Fruit fly (Drosophila melanogaster) whole organism, embryonic: ENCODE results near the gene CG14966.
A peak's percentile ranks its signal among the peaks of the same experiment; 100 is the strongest.

Experiments
- Ada2b ChIP-seq: fragments of 200-800 bp; sonication (Bioruptor generic); IDR thresholded peaks from 2 replicates; pipeline ENCODE4 v1.3.6; 2022; ENCODE audit warnings: missing biosample characterization, missing genetic modification characterization
- Bdp1 ChIP-seq: fragments of 200-800 bp; sonication (Bioruptor generic); optimal IDR thresholded peaks from 3 replicates; lab custom pipeline; 2016; ENCODE audit warnings: missing biosample characterization, missing genetic modification characterization
- CG10147 ChIP-seq: fragments of 200-800 bp; sonication (Bioruptor generic); optimal IDR thresholded peaks from 2 replicates; lab custom pipeline; 2019; ENCODE audit warnings: missing biosample characterization, mild to moderate bottlenecking, missing genetic modification characterization, moderate library complexity
- CG10565 ChIP-seq: fragments of 200-800 bp; sonication (Bioruptor generic); optimal IDR thresholded peaks from 3 replicates; lab custom pipeline; 2016; ENCODE audit warnings: missing biosample characterization, mild to moderate bottlenecking, missing genetic modification characterization
- CG12155 ChIP-seq: fragments of 200-800 bp; sonication (Bioruptor generic); optimal IDR thresholded peaks from 3 replicates; lab custom pipeline; 2016; ENCODE audit warnings: missing biosample characterization, missing genetic modification characterization
- CG12236 ChIP-seq: fragments of 200-800 bp; sonication (Bioruptor generic); optimal IDR thresholded peaks from 2 replicates; lab custom pipeline; 2016; ENCODE audit warnings: missing biosample characterization, missing genetic modification characterization
- CG15011 ChIP-seq: fragments of 200-800 bp; sonication (Bioruptor generic); optimal IDR thresholded peaks from 3 replicates; lab custom pipeline; 2018; ENCODE audit warnings: missing biosample characterization, mild to moderate bottlenecking, missing genetic modification characterization
- CG15601 ChIP-seq: fragments of 200-800 bp; sonication (Bioruptor generic); optimal IDR thresholded peaks from 3 replicates; lab custom pipeline; 2019; ENCODE audit warnings: missing biosample characterization, mild to moderate bottlenecking, missing genetic modification characterization, moderate library complexity
- CG1602 ChIP-seq: fragments of 200-800 bp; sonication (Bioruptor generic); optimal IDR thresholded peaks from 3 replicates; lab custom pipeline; 2016; ENCODE audit warnings: missing biosample characterization, missing genetic modification characterization
- CG17829 ChIP-seq: fragments of 200-800 bp; optimal IDR thresholded peaks from 2 replicates; lab custom pipeline; 2019; ENCODE audit warnings: missing biosample characterization, mild to moderate bottlenecking, missing genetic modification characterization, moderate library complexity
- CG18476 ChIP-seq: fragments of 200-800 bp; sonication (Bioruptor generic); optimal IDR thresholded peaks from 2 replicates; lab custom pipeline; 2016; ENCODE audit warnings: missing biosample characterization, mild to moderate bottlenecking, missing genetic modification characterization
- CG2199 ChIP-seq: fragments of 200-800 bp; sonication (Bioruptor generic); IDR thresholded peaks from 3 replicates; pipeline ENCODE4 v1.3.6; 2022; ENCODE audit warnings: missing biosample characterization, missing genetic modification characterization
- CG3281 ChIP-seq: fragments of 200-800 bp; sonication (Bioruptor generic); optimal IDR thresholded peaks from 3 replicates; lab custom pipeline; 2017; ENCODE audit warnings: missing biosample characterization, mild to moderate bottlenecking, missing genetic modification characterization
- CG34224 ChIP-seq: fragments of 200-800 bp; sonication (Bioruptor generic); IDR thresholded peaks from 3 replicates; pipeline ENCODE4 v1.3.6; 2022; ENCODE audit warnings: missing biosample characterization, missing genetic modification characterization; ENCODE audit not compliant: partially characterized antibody
- CG5953 ChIP-seq: fragments of 200-800 bp; sonication (Bioruptor generic); IDR thresholded peaks from 2 replicates; pipeline ENCODE4 v1.3.6; 2022; ENCODE audit warnings: missing biosample characterization, missing genetic modification characterization
- CG6254 ChIP-seq: fragments of 200-800 bp; sonication (Bioruptor generic); optimal IDR thresholded peaks from 3 replicates; lab custom pipeline; 2017; ENCODE audit warnings: mild to moderate bottlenecking, missing biosample characterization, missing genetic modification reagents, missing genetic modification characterization
- CG6854 ChIP-seq: fragments of 200-800 bp; sonication (Bioruptor generic); optimal IDR thresholded peaks from 3 replicates; lab custom pipeline; 2017; ENCODE audit warnings: missing biosample characterization, mild to moderate bottlenecking, missing genetic modification characterization
- CG7556 ChIP-seq: fragments of 200-800 bp; sonication (Bioruptor generic); optimal IDR thresholded peaks from 2 replicates; lab custom pipeline; 2017; ENCODE audit warnings: missing biosample characterization, mild to moderate bottlenecking, missing genetic modification characterization
- CG7987 ChIP-seq: fragments of 200-800 bp; sonication (Bioruptor generic); optimal IDR thresholded peaks from 2 replicates; lab custom pipeline; 2018; ENCODE audit warnings: missing biosample characterization, mild to moderate bottlenecking, missing genetic modification characterization, moderate library complexity
- CrebB ChIP-seq: fragments of 200-800 bp; sonication (Bioruptor generic); optimal IDR thresholded peaks from 3 replicates; lab custom pipeline; 2018; ENCODE audit warnings: missing biosample characterization, mild to moderate bottlenecking, missing genetic modification characterization
- H15 ChIP-seq: fragments of 200-800 bp; sonication (Bioruptor generic); IDR thresholded peaks from 3 replicates; pipeline ENCODE4 v1.3.6; 2022; ENCODE audit warnings: missing biosample characterization, missing genetic modification characterization
- Hr3 ChIP-seq: fragments of 200-800 bp; sonication (Bioruptor generic); optimal IDR thresholded peaks from 3 replicates; lab custom pipeline; 2016; ENCODE audit warnings: missing biosample characterization, missing genetic modification characterization
- Ravus ChIP-seq: fragments of 200-800 bp; sonication (Bioruptor generic); IDR thresholded peaks from 2 replicates; pipeline ENCODE4 v1.3.6; 2022; ENCODE audit warnings: missing biosample characterization, missing genetic modification characterization
- Rx ChIP-seq: fragments of 200-800 bp; sonication (Bioruptor generic); IDR thresholded peaks from 2 replicates; pipeline ENCODE4 v1.3.6; 2022; ENCODE audit warnings: missing biosample characterization, missing genetic modification characterization
- Trl ChIP-seq, 3 experiments: fragments of >200 bp in 2 of 3; fragments of 200-800 bp in 1 of 3; sonication (Bioruptor generic) in 1 of 3; optimal IDR thresholded peaks; 2 replicates in 1 of 3; 3 replicates in 2 of 3; lab custom pipeline; 2016 to 2017; ENCODE audit warnings: missing biosample characterization in 1 of 3, missing genetic modification characterization in 1 of 3
- Usf ChIP-seq: fragments of 200-800 bp; sonication (Bioruptor generic); optimal IDR thresholded peaks from 2 replicates; lab custom pipeline; 2017; ENCODE audit warnings: missing genotype, missing biosample characterization, missing genetic modification characterization
- ab ChIP-seq: fragments of 200-800 bp; sonication (Bioruptor generic); optimal IDR thresholded peaks from 2 replicates; lab custom pipeline; 2016; ENCODE audit warnings: missing biosample characterization, missing genetic modification characterization
- bowl ChIP-seq: fragments of 200-800 bp; sonication (Bioruptor generic); IDR thresholded peaks from 2 replicates; pipeline ENCODE4 v1.3.6; 2022; ENCODE audit warnings: missing biosample characterization, missing genetic modification characterization
- bsh ChIP-seq, 2 experiments: fragments of 200-800 bp; sonication (Bioruptor generic); optimal IDR thresholded peaks; 2 replicates each; lab custom pipeline; 2017 to 2018; ENCODE audit warnings: mild to moderate bottlenecking in 2 of 2, missing biosample characterization in 2 of 2, missing genetic modification characterization in 2 of 2, moderate library complexity in 1 of 2
- cato ChIP-seq: fragments of 200-800 bp; sonication (Bioruptor generic); optimal IDR thresholded peaks from 2 replicates; lab custom pipeline; 2016; ENCODE audit warnings: missing biosample characterization, missing genetic modification characterization, borderline replicate concordance
- chn ChIP-seq: fragments of 200-800 bp; sonication (Bioruptor generic); optimal IDR thresholded peaks from 2 replicates; lab custom pipeline; 2016; ENCODE audit warnings: missing biosample characterization, missing genetic modification characterization
- crc ChIP-seq: fragments of 200-800 bp; sonication (Bioruptor generic); optimal IDR thresholded peaks from 2 replicates; lab custom pipeline; 2016; ENCODE audit warnings: missing biosample characterization, missing genetic modification characterization
- croc ChIP-seq: fragments of 200-800 bp; sonication (Bioruptor generic); conservative IDR thresholded peaks from 3 replicates; pipeline ENCODE4 v1.3.6; 2022; ENCODE audit warnings: missing biosample characterization, missing genetic modification characterization
- dan ChIP-seq: fragments of 200-800 bp; sonication (Bioruptor generic); IDR thresholded peaks from 2 replicates; pipeline ENCODE4 v1.3.6; 2022; ENCODE audit warnings: missing biosample characterization, missing genetic modification characterization
- disco-r ChIP-seq: fragments of 200-800 bp; sonication (Bioruptor generic); optimal IDR thresholded peaks from 2 replicates; lab custom pipeline; 2016; ENCODE audit warnings: missing biosample characterization, missing genetic modification characterization
- en ChIP-seq: fragments of 200-800 bp; sonication (Bioruptor generic); optimal IDR thresholded peaks from 2 replicates; lab custom pipeline; 2016; ENCODE audit warnings: missing biosample characterization, missing genetic modification characterization
- exex ChIP-seq: fragments of 200-800 bp; sonication (Bioruptor generic); optimal IDR thresholded peaks from 4 replicates; lab custom pipeline; 2018; ENCODE audit warnings: missing biosample characterization, mild to moderate bottlenecking, missing genetic modification characterization, moderate library complexity
- luna ChIP-seq: fragments of 200-800 bp; sonication (Bioruptor generic); optimal IDR thresholded peaks from 2 replicates; lab custom pipeline; 2016; ENCODE audit warnings: missing biosample characterization, missing genetic modification characterization
- nau ChIP-seq: fragments of 200-800 bp; sonication (Bioruptor generic); optimal IDR thresholded peaks from 3 replicates; lab custom pipeline; 2017; ENCODE audit warnings: missing biosample characterization, mild to moderate bottlenecking, missing genetic modification characterization, missing genetic modification reagents
- oc ChIP-seq: fragments of 200-800 bp; sonication (Bioruptor generic); optimal IDR thresholded peaks from 2 replicates; lab custom pipeline; 2018; ENCODE audit warnings: missing biosample characterization, mild to moderate bottlenecking, missing genetic modification characterization, moderate library complexity
- pnt ChIP-seq: fragments of 200-800 bp; sonication (Bioruptor generic); optimal IDR thresholded peaks from 3 replicates; lab custom pipeline; 2016; ENCODE audit warnings: missing biosample characterization, missing genetic modification characterization
- sd ChIP-seq: fragments of 200-800 bp; sonication (Bioruptor generic); optimal IDR thresholded peaks from 3 replicates; lab custom pipeline; 2018; ENCODE audit warnings: missing biosample characterization, mild to moderate bottlenecking, missing genetic modification characterization, moderate library complexity
- slbo ChIP-seq: fragments of 200-800 bp; sonication (Bioruptor generic); IDR thresholded peaks from 2 replicates; pipeline ENCODE4 v1.3.6; 2022; ENCODE audit warnings: missing biosample characterization, missing genetic modification characterization
- sob ChIP-seq: fragments of 200-800 bp; sonication (Bioruptor generic); IDR thresholded peaks from 2 replicates; pipeline ENCODE4 v1.3.6; 2022; ENCODE audit warnings: missing biosample characterization, missing genetic modification characterization
- tup ChIP-seq: fragments of 200-800 bp; sonication (Bioruptor generic); optimal IDR thresholded peaks from 2 replicates; lab custom pipeline; 2016; ENCODE audit warnings: missing biosample characterization, mild to moderate bottlenecking, missing genetic modification characterization, moderate library complexity
- twi ChIP-seq: fragments of 200-800 bp; optimal IDR thresholded peaks from 2 replicates; lab custom pipeline; 2019; ENCODE audit warnings: missing biosample characterization, mild to moderate bottlenecking, missing genetic modification characterization, moderate library complexity
- unc-4 ChIP-seq: fragments of 200-800 bp; sonication (Bioruptor generic); IDR thresholded peaks from 2 replicates; pipeline ENCODE4 v1.3.6; 2022; ENCODE audit warnings: missing biosample characterization, missing genetic modification characterization; ENCODE audit not compliant: partially characterized antibody
- z ChIP-seq: fragments of 200-800 bp; sonication (Bioruptor generic); IDR thresholded peaks from 3 replicates; pipeline ENCODE4 v1.3.6; 2022; ENCODE audit warnings: missing biosample characterization, missing genetic modification characterization

Gene CG14966

DNA sequence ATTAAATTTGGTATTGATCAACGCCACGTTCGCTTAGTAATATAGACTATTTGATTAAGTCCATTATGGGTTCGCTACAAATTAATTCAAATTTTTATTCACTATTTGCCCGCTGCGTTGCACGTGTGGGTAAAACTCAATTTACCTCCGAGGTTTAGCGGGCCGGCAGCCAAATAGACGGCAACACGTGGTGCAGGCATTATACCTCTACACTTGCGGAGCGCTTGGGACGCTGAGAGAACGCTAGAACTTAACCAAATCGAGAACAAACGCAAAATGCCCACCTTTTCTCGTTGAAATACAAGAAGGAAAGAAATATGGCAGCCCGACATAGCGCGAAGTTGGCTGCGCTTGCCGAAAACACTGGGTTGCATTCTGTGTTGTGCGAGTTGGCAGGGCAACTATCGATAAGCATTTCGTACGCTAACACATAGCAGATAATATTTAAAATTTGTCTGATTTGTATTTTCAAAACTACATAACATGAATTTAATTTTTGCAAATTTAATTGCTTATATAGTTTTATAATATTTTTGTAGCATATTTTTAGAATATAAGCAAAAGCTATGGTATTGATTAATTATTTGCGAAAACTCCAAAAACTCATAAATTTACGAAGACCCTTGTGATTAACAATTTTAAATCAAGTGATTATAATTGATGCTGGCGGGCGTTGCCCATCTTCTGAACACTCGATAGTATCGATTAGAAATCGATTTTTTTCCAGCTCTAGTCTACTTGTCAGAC, 25.4 kb upstream of the CG14966 start, which contains the start of the genes RpL28 and eIF1 (continued):
- TF ChIP-seq unc-4: peak; percentile 81; the same call in 1 of the 2 replicates
- TF ChIP-seq CG6854 (GFP tag; lab: Kevin White, UChicago): peak; percentile 77
- no peak for TF ChIP-seq Trl (optimal IDR thresholded peaks at IDR 0.05; lab: Kevin White, UChicago)
- peak; percentile 94 for TF ChIP-seq Trl (GFP tag; optimal IDR thresholded peaks at IDR 0.05; lab: Kevin White, UChicago)
- TF ChIP-seq CG7556 (GFP tag; lab: Kevin White, UChicago): peak; percentile 85
- peak; percentile 59 for TF ChIP-seq Ada2b (GFP tag; lab: Robert Waterston, UW)
- no peak for TF ChIP-seq sd
- peak; percentile 92 for TF ChIP-seq luna (GFP tag; lab: Kevin White, UChicago)
- TF ChIP-seq CG5953 (GFP tag; lab: Robert Waterston, UW): peak; percentile 80
- peak; percentile 94 for TF ChIP-seq Rx (GFP tag; lab: Robert Waterston, UW)
- TF ChIP-seq H15 (GFP tag; lab: Robert Waterston, UW): peak; percentile 79
- TF ChIP-seq CG3281: peak; percentile 94
- TF ChIP-seq disco-r (GFP tag; lab: Kevin White, UChicago): peak; percentile 91
- peak; percentile 98 for TF ChIP-seq CG7987 (GFP tag; lab: Kevin White, UChicago)
- peak; percentile 85 for TF ChIP-seq CG17829
- TF ChIP-seq CG34224 (GFP tag; lab: Robert Waterston, UW): peak; percentile 69; the same call in 2 of the 3 replicates
- TF ChIP-seq CG18476 (GFP tag; lab: Kevin White, UChicago): peak; percentile 83
- TF ChIP-seq CG10147: peak; percentile 65
- TF ChIP-seq CG12236 (GFP tag; lab: Kevin White, UChicago): peak; percentile 85
- peak; percentile 91 for TF ChIP-seq slbo (GFP tag; lab: Robert Waterston, UW)
- TF ChIP-seq cato (GFP tag; lab: Kevin White, UChicago): peak; percentile 86
- TF ChIP-seq CG15601 (tag; lab: Kevin White, UChicago): peak; percentile 84
- TF ChIP-seq Ravus (GFP tag; lab: Robert Waterston, UW): no peak; the same call in 1 of the 2 replicates
- TF ChIP-seq Hr3 (GFP tag; lab: Kevin White, UChicago): peak; percentile 82
- peak; percentile 78 for TF ChIP-seq tup
- TF ChIP-seq CG1602: peak; percentile 78
- TF ChIP-seq oc (tag; lab: Kevin White, UChicago): no peak
- TF ChIP-seq CG6254 (GFP tag; lab: Kevin White, UChicago): peak; percentile 76
- peak; percentile 53 for TF ChIP-seq exex
- TF ChIP-seq bsh (GFP tag; optimal IDR thresholded peaks at IDR 0.05; lab: Kevin White, UChicago): peak; percentile 32 to 79
- TF ChIP-seq CG12155: peak; percentile 83
- peak; percentile 69 for TF ChIP-seq ab
- 0 out of 3 replicates have a peak, but pooled peaks have one; percentile 29 for TF ChIP-seq z (GFP tag; lab: Robert Waterston, UW)
- TF ChIP-seq dan (GFP tag; lab: Robert Waterston, UW): no peak
- peak; percentile 73 for TF ChIP-seq twi
- peak; percentile 90 for TF ChIP-seq chn (GFP tag; lab: Kevin White, UChicago)
- TF ChIP-seq sob (GFP tag; lab: Robert Waterston, UW): peak; percentile 91
- peak; percentile 85; the same call in 2 of the 3 replicates for TF ChIP-seq CG2199
- 0 out of 2 replicates have a peak, but pooled peaks have one; percentile 58 for TF ChIP-seq bowl (GFP tag; lab: Robert Waterston, UW)
- TF ChIP-seq CG15011 (GFP tag; lab: Kevin White, UChicago): peak; percentile 93
- TF ChIP-seq Usf (GFP tag; lab: Kevin White, UChicago): peak; percentile 90
- peak; percentile 87 for TF ChIP-seq Bdp1 (GFP tag; lab: Kevin White, UChicago)
- TF ChIP-seq CG10565 (GFP tag; lab: Kevin White, UChicago): peak; percentile 79
- TF ChIP-seq CrebB (tag; lab: Kevin White, UChicago): peak; percentile 90
- peak; percentile 49 for TF ChIP-seq pnt (GFP tag; lab: Kevin White, UChicago)
- TF ChIP-seq croc (GFP tag; lab: Robert Waterston, UW): peak; percentile 59; the same call in 2 of the 3 replicates
- TF ChIP-seq nau (GFP tag; lab: Kevin White, UChicago): peak; percentile 89
- TF ChIP-seq crc (GFP tag; lab: Kevin White, UChicago): peak; percentile 89
- TF ChIP-seq en (GFP tag; lab: Kevin White, UChicago): peak; percentile 76
